Worm (Caenorhabditis elegans): ENCODE results near the gene F09E5.7.
"Not testable (repeated sequence)": the region's sequence is repeated elsewhere in the genome, so short reads cannot be mapped to it uniquely, and the experiment has no call there.

ce11 chrII:5346350-5346749 lies 5.5 kb upstream of the F09E5.7 start:
- TF ChIP-seq pat-9 (tag; optimal IDR thresholded peaks at IDR 0.05); ceh-19 (GFP tag; optimal IDR thresholded peaks at IDR 0.05); ceh-24 (tag; optimal IDR thresholded peaks at IDR 0.05); nhr-11 (tag; optimal IDR thresholded peaks at IDR 0.05); ceh-14 (tag; optimal IDR thresholded peaks at IDR 0.05); pqm-1 (tag; optimal IDR thresholded peaks at IDR 0.05); dve-1 (tag; optimal IDR thresholded peaks at IDR 0.05); ceh-6 (GFP tag; optimal IDR thresholded peaks at IDR 0.05); C08G9.2 (tag; optimal IDR thresholded peaks at IDR 0.05): not testable (repeated sequence)
- peak; percentile 23 for TF ChIP-seq elt-2 (tag; optimal IDR thresholded peaks at IDR 0.05)
- TF ChIP-seq sox-2 (GFP tag; IDR thresholded peaks at IDR 0.05): peak; percentile 42; the same call in 1 of the 2 replicates
